Fruit fly (Drosophila melanogaster) whole organism, prepupa: ENCODE measurements around the gene CG16959.
A peak's percentile ranks its signal among the peaks of the same experiment; 100 is the strongest.

Experiments
- Blimp-1 ChIP-seq: fragments of 200-800 bp; sonication (Bioruptor generic); optimal IDR thresholded peaks from 3 replicates; lab custom pipeline; 2017; ENCODE audit warnings: missing biosample characterization, missing genetic modification characterization, mild to moderate bottlenecking, moderate library complexity, missing genetic modification reagents
- CG10631 ChIP-seq: fragments of 200-800 bp; sonication (Bioruptor generic); optimal IDR thresholded peaks from 2 replicates; lab custom pipeline; 2016; ENCODE audit warnings: missing biosample characterization, missing genetic modification characterization
- CG10669 ChIP-seq: fragments of 200-800 bp; sonication (Bioruptor generic); optimal IDR thresholded peaks from 3 replicates; lab custom pipeline; 2018; ENCODE audit warnings: missing biosample characterization, mild to moderate bottlenecking, missing genetic modification characterization, moderate library complexity
- CG11762 ChIP-seq: fragments of 200-800 bp; sonication (Bioruptor generic); optimal IDR thresholded peaks from 3 replicates; lab custom pipeline; 2016; ENCODE audit warnings: missing biosample characterization, missing genetic modification characterization; ENCODE audit not compliant: insufficient read depth
- CG11902 ChIP-seq: fragments of 200-800 bp; sonication (Bioruptor generic); optimal IDR thresholded peaks from 3 replicates; lab custom pipeline; 2016; ENCODE audit warnings: missing biosample characterization, missing genetic modification characterization
- CG15336 ChIP-seq: fragments of 200-800 bp; sonication (Bioruptor generic); IDR thresholded peaks from 2 replicates; pipeline ENCODE4 v1.3.6; 2022; ENCODE audit warnings: missing biosample characterization, missing genetic modification characterization
- CG1621 ChIP-seq: fragments of 200-800 bp; sonication (Bioruptor generic); optimal IDR thresholded peaks from 3 replicates; lab custom pipeline; 2018; ENCODE audit warnings: missing biosample characterization, mild to moderate bottlenecking, missing genetic modification characterization
- CG16779 ChIP-seq: fragments of 200-800 bp; sonication (Bioruptor generic); optimal IDR thresholded peaks from 3 replicates; lab custom pipeline; 2017; ENCODE audit warnings: missing biosample characterization, mild to moderate bottlenecking, missing genetic modification characterization
- CG3032 ChIP-seq: fragments of 200-800 bp; optimal IDR thresholded peaks from 2 replicates; lab custom pipeline; 2019; ENCODE audit warnings: missing biosample characterization, mild to moderate bottlenecking, missing genetic modification characterization, moderate library complexity
- CG32006 ChIP-seq: fragments of 200-800 bp; sonication (Bioruptor generic); optimal IDR thresholded peaks from 3 replicates; lab custom pipeline; 2017; ENCODE audit warnings: missing biosample characterization, mild to moderate bottlenecking, missing genetic modification characterization
- CG34406 ChIP-seq: fragments of 200-800 bp; sonication (Bioruptor generic); optimal IDR thresholded peaks from 3 replicates; lab custom pipeline; 2016; ENCODE audit warnings: missing biosample characterization, missing genetic modification characterization
- CG3919 ChIP-seq: fragments of 200-800 bp; sonication (Bioruptor generic); optimal IDR thresholded peaks from 3 replicates; lab custom pipeline; 2016; ENCODE audit warnings: missing biosample characterization, missing genetic modification characterization
- CG4318 ChIP-seq: fragments of 200-800 bp; sonication (Bioruptor generic); optimal IDR thresholded peaks from 3 replicates; lab custom pipeline; 2017; ENCODE audit warnings: missing biosample characterization, mild to moderate bottlenecking, missing genetic modification characterization
- CG6163 ChIP-seq: fragments of 200-800 bp; sonication (Bioruptor generic); IDR thresholded peaks from 3 replicates; pipeline ENCODE4 v1.3.6; 2022; ENCODE audit warnings: missing biosample characterization, missing genetic modification characterization
- CG6276 ChIP-seq: fragments of 200-800 bp; sonication (Bioruptor generic); optimal IDR thresholded peaks from 2 replicates; lab custom pipeline; 2017; ENCODE audit warnings: missing biosample characterization, mild to moderate bottlenecking, missing genetic modification characterization
- CG6792 ChIP-seq: fragments of 200-800 bp; sonication (Bioruptor generic); optimal IDR thresholded peaks from 3 replicates; lab custom pipeline; 2016; ENCODE audit warnings: missing biosample characterization, missing genetic modification characterization
- CG6808 ChIP-seq: fragments of 200-800 bp; sonication (Bioruptor generic); optimal IDR thresholded peaks from 3 replicates; lab custom pipeline; 2017; ENCODE audit warnings: missing biosample characterization, missing genetic modification characterization, mild to moderate bottlenecking, moderate library complexity, missing genetic modification reagents
- CG6854 ChIP-seq: fragments of 200-800 bp; sonication (Bioruptor generic); optimal IDR thresholded peaks from 2 replicates; lab custom pipeline; 2017; ENCODE audit warnings: missing biosample characterization, mild to moderate bottlenecking, missing genetic modification characterization
- CG7368 ChIP-seq: fragments of 200-800 bp; sonication (Bioruptor generic); optimal IDR thresholded peaks from 3 replicates; lab custom pipeline; 2016; ENCODE audit warnings: missing biosample characterization, missing genetic modification characterization
- CG8119 ChIP-seq: fragments of 200-800 bp; sonication (Bioruptor generic); IDR thresholded peaks from 3 replicates; pipeline ENCODE4 v1.3.6; 2022; ENCODE audit warnings: missing biosample characterization, missing genetic modification characterization
- CG8319 ChIP-seq: fragments of 200-800 bp; sonication (Bioruptor generic); optimal IDR thresholded peaks from 3 replicates; lab custom pipeline; 2016; ENCODE audit warnings: missing biosample characterization, missing genetic modification characterization
- CG8632 ChIP-seq: fragments of 200-800 bp; sonication (Bioruptor generic); optimal IDR thresholded peaks from 3 replicates; lab custom pipeline; 2016; ENCODE audit warnings: missing biosample characterization, missing genetic modification characterization
- CG9139 ChIP-seq: fragments of 200-800 bp; sonication (Bioruptor generic); optimal IDR thresholded peaks from 3 replicates; lab custom pipeline; 2017; ENCODE audit warnings: missing biosample characterization, mild to moderate bottlenecking, missing genetic modification characterization
- Eip75B ChIP-seq: fragments of 200-800 bp; sonication (Bioruptor generic); optimal IDR thresholded peaks from 3 replicates; lab custom pipeline; 2016; ENCODE audit warnings: missing biosample characterization, missing genetic modification characterization
- Eip78C ChIP-seq: fragments of 200-800 bp; sonication (Bioruptor generic); peaks from one replicate; lab custom pipeline; 2016; ENCODE audit warnings: missing biosample characterization, missing genetic modification characterization
- Eip93F ChIP-seq: fragments of 200-800 bp; sonication (Bioruptor generic); optimal IDR thresholded peaks from 2 replicates; lab custom pipeline; 2016; ENCODE audit warnings: missing biosample characterization, mild to moderate bottlenecking, missing genetic modification characterization
- Ets21C ChIP-seq: fragments of 200-800 bp; sonication (Bioruptor generic); optimal IDR thresholded peaks from 3 replicates; lab custom pipeline; 2016; ENCODE audit warnings: missing biosample characterization, missing genetic modification characterization
- Gug ChIP-seq: fragments of 200-800 bp; sonication (Bioruptor generic); IDR thresholded peaks from 2 replicates; pipeline ENCODE4 v1.3.6; 2022; ENCODE audit warnings: missing biosample characterization, missing genetic modification characterization
- Hr38 ChIP-seq: sonication (Bioruptor generic); optimal IDR thresholded peaks from 2 replicates; lab custom pipeline; 2016; ENCODE audit warnings: missing biosample characterization, missing genetic modification characterization
- Hr4 ChIP-seq: fragments of 200-800 bp; sonication (Bioruptor generic); optimal IDR thresholded peaks from 3 replicates; lab custom pipeline; 2016; ENCODE audit warnings: missing biosample characterization, missing genetic modification characterization
- Lpt ChIP-seq: fragments of 200-800 bp; sonication (Bioruptor generic); optimal IDR thresholded peaks from 3 replicates; lab custom pipeline; 2016; ENCODE audit warnings: missing biosample characterization, missing genetic modification characterization
- OdsH ChIP-seq: fragments of 200-800 bp; sonication (Bioruptor generic); optimal IDR thresholded peaks from 3 replicates; lab custom pipeline; 2016; ENCODE audit warnings: missing biosample characterization, missing genetic modification characterization
- Smox ChIP-seq: fragments of 200-800 bp; sonication (Bioruptor generic); optimal IDR thresholded peaks from 3 replicates; lab custom pipeline; 2016; ENCODE audit warnings: missing biosample characterization, missing genetic modification characterization
- Sox102F ChIP-seq: fragments of 200-800 bp; sonication (Bioruptor generic); optimal IDR thresholded peaks from 2 replicates; lab custom pipeline; 2016; ENCODE audit warnings: missing biosample characterization, mild to moderate bottlenecking, missing genetic modification characterization
- Sox15 ChIP-seq: fragments of 200-800 bp; sonication (Bioruptor generic); optimal IDR thresholded peaks from 3 replicates; lab custom pipeline; 2016; ENCODE audit warnings: missing biosample characterization, missing genetic modification characterization
- achi ChIP-seq: fragments of 200-800 bp; sonication (Bioruptor generic); optimal IDR thresholded peaks from 3 replicates; lab custom pipeline; 2016; ENCODE audit warnings: missing biosample characterization, missing genetic modification characterization
- acj6 ChIP-seq: fragments of 200-800 bp; sonication (Bioruptor generic); optimal IDR thresholded peaks from 3 replicates; lab custom pipeline; 2016; ENCODE audit warnings: missing biosample characterization, missing genetic modification characterization
- cyc ChIP-seq: fragments of 200-800 bp; sonication (Bioruptor generic); optimal IDR thresholded peaks from 3 replicates; lab custom pipeline; 2016; ENCODE audit warnings: missing biosample characterization, missing genetic modification characterization
- dac ChIP-seq: fragments of 200-800 bp; sonication (Bioruptor generic); optimal IDR thresholded peaks from 2 replicates; lab custom pipeline; 2017; ENCODE audit warnings: missing biosample characterization, mild to moderate bottlenecking, missing genetic modification characterization
- dsx ChIP-seq: fragments of 200-800 bp; optimal IDR thresholded peaks from 3 replicates; lab custom pipeline; 2019; ENCODE audit warnings: missing biosample characterization, mild to moderate bottlenecking, missing genetic modification characterization, moderate library complexity; ENCODE audit not compliant: poor library complexity, severe bottlenecking
- eg ChIP-seq: fragments of 200-800 bp; sonication (Bioruptor generic); IDR thresholded peaks from 3 replicates; pipeline ENCODE4 v1.3.6; 2022; ENCODE audit warnings: missing biosample characterization, missing genetic modification characterization
- fd59A ChIP-seq: fragments of 200-800 bp; sonication (Bioruptor generic); optimal IDR thresholded peaks from 2 replicates; lab custom pipeline; 2017; ENCODE audit warnings: missing biosample characterization, mild to moderate bottlenecking, missing genetic modification characterization, missing genetic modification reagents
- fd85E ChIP-seq: fragments of 200-800 bp; sonication (Bioruptor generic); optimal IDR thresholded peaks from 3 replicates; lab custom pipeline; 2016; ENCODE audit warnings: missing biosample characterization, missing genetic modification characterization
- fkh ChIP-seq: fragments of 200-800 bp; sonication (Bioruptor generic); optimal IDR thresholded peaks from 3 replicates; lab custom pipeline; 2017; ENCODE audit warnings: missing biosample characterization, mild to moderate bottlenecking, missing genetic modification characterization, moderate library complexity
- lz ChIP-seq: fragments of 200-800 bp; sonication (Bioruptor generic); optimal IDR thresholded peaks from 3 replicates; lab custom pipeline; 2016; ENCODE audit warnings: missing biosample characterization, missing genetic modification characterization
- net ChIP-seq: fragments of 200-800 bp; sonication (Bioruptor generic); optimal IDR thresholded peaks from 3 replicates; lab custom pipeline; 2016; ENCODE audit warnings: missing biosample characterization, missing genetic modification characterization
- pdm3 ChIP-seq: fragments of 200-800 bp; sonication (Bioruptor generic); optimal IDR thresholded peaks from 3 replicates; lab custom pipeline; 2016; ENCODE audit warnings: missing biosample characterization, missing genetic modification characterization
- spab ChIP-seq: fragments of 200-800 bp; sonication (Bioruptor generic); optimal IDR thresholded peaks from 2 replicates; lab custom pipeline; 2017; ENCODE audit warnings: missing biosample characterization, mild to moderate bottlenecking, missing genetic modification characterization, missing genetic modification reagents
- ss ChIP-seq, 2 experiments: fragments of 200-800 bp; sonication (Bioruptor generic); optimal IDR thresholded peaks; 2 replicates in 1 of 2; 3 replicates in 1 of 2; lab custom pipeline; 2017 to 2018; ENCODE audit warnings: mild to moderate bottlenecking in 2 of 2, missing biosample characterization in 2 of 2, missing genetic modification characterization in 2 of 2, moderate library complexity in 1 of 2
- svp ChIP-seq: fragments of 200-800 bp; sonication (Bioruptor generic); peaks from one replicate; lab custom pipeline; 2016; ENCODE audit warnings: missing biosample characterization, missing genetic modification characterization
- topi ChIP-seq: fragments of 200-800 bp; sonication (Bioruptor generic); optimal IDR thresholded peaks from 3 replicates; lab custom pipeline; 2016; ENCODE audit warnings: missing biosample characterization, missing genetic modification characterization

CG16959 gene

DNA sequence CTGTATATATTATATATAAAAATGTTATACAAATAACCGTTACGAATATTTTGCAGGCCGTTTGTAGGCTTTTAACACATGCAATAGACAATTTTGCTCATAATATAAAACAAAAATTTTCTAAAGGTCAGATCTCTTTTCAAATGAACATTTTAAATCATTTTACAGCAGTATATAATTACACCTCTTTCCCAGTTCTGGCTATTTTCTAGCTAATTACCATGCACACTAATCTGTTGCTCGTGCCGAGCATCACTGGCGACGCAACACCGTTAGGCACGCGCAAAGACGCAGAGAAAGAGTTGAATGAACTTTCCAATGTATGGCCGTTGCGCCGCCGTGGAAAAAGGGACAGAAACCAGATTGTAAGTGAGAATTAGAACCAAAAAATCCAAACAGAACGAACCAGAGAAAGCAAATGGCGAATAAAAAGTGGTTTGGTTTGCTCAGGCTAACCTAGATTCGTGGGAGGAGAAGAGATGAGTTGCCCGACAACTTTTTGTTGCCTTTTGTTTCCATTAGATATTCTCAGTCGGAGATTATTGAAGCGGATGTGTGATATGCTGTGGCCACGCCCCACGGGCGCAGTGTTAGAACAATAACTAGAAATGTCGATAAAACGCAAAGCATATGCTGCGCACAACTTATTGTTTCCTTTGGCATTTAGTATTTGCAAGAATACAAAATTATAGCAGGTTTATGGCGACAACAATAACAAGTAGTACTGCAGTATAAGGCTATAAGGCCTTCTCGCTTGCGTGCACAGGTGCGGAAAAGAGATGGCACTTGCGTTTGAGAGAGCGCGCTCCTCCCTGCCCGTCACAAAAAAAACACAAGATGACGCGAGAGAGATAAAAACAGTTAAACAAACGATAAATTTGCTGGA is 16.2 kb upstream of the CG16959 start:
- TF ChIP-seq Smox (GFP tag; lab: Kevin White, UChicago) (peak; percentile 9), OdsH (GFP tag; lab: Kevin White, UChicago) (no peak), CG10631 (GFP tag; lab: Kevin White, UChicago) (no peak), Eip75B (GFP tag; lab: Kevin White, UChicago) (no peak), Gug (GFP tag; lab: Robert Waterston, UW) (no peak), eg (GFP tag; lab: Robert Waterston, UW) (peak; percentile 50), topi (no peak), CG16779 (no peak), CG7368 (GFP tag; lab: Kevin White, UChicago) (no peak), CG32006 (peak; percentile 52), acj6 (GFP tag; lab: Kevin White, UChicago) (peak; percentile 12), Hr4 (GFP tag; lab: Kevin White, UChicago) (no peak), spab (GFP tag; lab: Kevin White, UChicago) (no peak), CG11902 (GFP tag; lab: Kevin White, UChicago) (no peak), Lpt (GFP tag; lab: Kevin White, UChicago) (peak; percentile 61), net (GFP tag; lab: Kevin White, UChicago) (peak; percentile 54), CG3919 (GFP tag; lab: Kevin White, UChicago) (peak; percentile 25), CG8119 (GFP tag; lab: Robert Waterston, UW) (peak; percentile 51), CG8632 (GFP tag; lab: Kevin White, UChicago) (no peak), CG34406 (GFP tag; lab: Kevin White, UChicago) (no peak), CG6163 (GFP tag; lab: Robert Waterston, UW) (peak; percentile 71), svp (GFP tag; lab: Kevin White, UChicago) (no peak), CG8319 (no peak), CG1621 (tag; lab: Kevin White, UChicago) (peak; percentile 14), CG6808 (GFP tag; lab: Kevin White, UChicago) (no peak), cyc (GFP tag; lab: Kevin White, UChicago) (no peak), CG3032 (no peak), Eip93F (GFP tag; lab: Kevin White, UChicago) (no peak), CG6792 (GFP tag; lab: Kevin White, UChicago) (no peak), fd85E (GFP tag; lab: Kevin White, UChicago) (no peak), Sox15 (GFP tag; lab: Kevin White, UChicago) (no peak), fd59A (GFP tag; lab: Kevin White, UChicago) (no peak), dsx (no peak), lz (GFP tag; lab: Kevin White, UChicago) (no peak), Eip78C (peak; percentile 62), pdm3 (GFP tag; lab: Kevin White, UChicago) (no peak), dac (GFP tag; lab: Kevin White, UChicago) (no peak), Hr38 (GFP tag; lab: Kevin White, UChicago) (no peak), achi (GFP tag; lab: Kevin White, UChicago) (no peak), CG6276 (GFP tag; lab: Kevin White, UChicago) (no peak), fkh (GFP tag; lab: Kevin White, UChicago) (peak; percentile 59), CG4318 (GFP tag; lab: Kevin White, UChicago) (no peak), CG11762 (GFP tag; lab: Kevin White, UChicago) (no peak), ss (GFP tag; optimal IDR thresholded peaks at IDR 0.05; lab: Kevin White, UChicago) (peak; percentile 17 to 48), Blimp-1 (GFP tag; lab: Kevin White, UChicago) (no peak), CG15336 (GFP tag; lab: Robert Waterston, UW) (peak; percentile 49; the same call in 1 of the 2 replicates), Ets21C (GFP tag; lab: Kevin White, UChicago) (no peak), Sox102F (GFP tag; lab: Kevin White, UChicago) (no peak), CG10669 (GFP tag; lab: Kevin White, UChicago) (peak; percentile 9), CG6854 (GFP tag; lab: Kevin White, UChicago) (no peak), CG9139 (GFP tag; lab: Kevin White, UChicago) (no peak)
